Fruit fly (Drosophila melanogaster) whole organism, embryonic: ENCODE results near the gene CNPYb.

Experiments used
- C15 ChIP-seq: fragments of 200-800 bp; sonication (Bioruptor generic); IDR thresholded peaks from 3 replicates; pipeline ENCODE4 v1.3.6; 2022; ENCODE audit warnings: missing biosample characterization, missing genetic modification characterization
- CG10147 ChIP-seq: fragments of 200-800 bp; sonication (Bioruptor generic); optimal IDR thresholded peaks from 2 replicates; lab custom pipeline; 2019; ENCODE audit warnings: missing biosample characterization, mild to moderate bottlenecking, missing genetic modification characterization, moderate library complexity
- CG11560 ChIP-seq: fragments of 200-800 bp; sonication (Bioruptor generic); IDR thresholded peaks from 3 replicates; pipeline ENCODE4 v1.3.6; 2022; ENCODE audit warnings: missing biosample characterization, missing genetic modification characterization
- CG12104 ChIP-seq: fragments of 200-800 bp; sonication (Bioruptor generic); optimal IDR thresholded peaks from 3 replicates; lab custom pipeline; 2016; ENCODE audit warnings: missing biosample characterization, missing genetic modification characterization
- CG15479 ChIP-seq: fragments of 200-800 bp; sonication (Bioruptor generic); optimal IDR thresholded peaks from 3 replicates; lab custom pipeline; 2019; ENCODE audit warnings: missing biosample characterization, mild to moderate bottlenecking, missing genetic modification characterization, moderate library complexity
- CG15601 ChIP-seq: fragments of 200-800 bp; sonication (Bioruptor generic); optimal IDR thresholded peaks from 3 replicates; lab custom pipeline; 2019; ENCODE audit warnings: missing biosample characterization, mild to moderate bottlenecking, missing genetic modification characterization, moderate library complexity
- CG17361 ChIP-seq: fragments of 200-800 bp; sonication (Bioruptor generic); IDR thresholded peaks from 3 replicates; pipeline ENCODE4 v1.3.6; 2022; ENCODE audit warnings: missing biosample characterization, missing genetic modification characterization
- CG18011 ChIP-seq: fragments of 200-800 bp; sonication (Bioruptor generic); optimal IDR thresholded peaks from 2 replicates; lab custom pipeline; 2017; ENCODE audit warnings: missing biosample characterization, missing genetic modification characterization, mild to moderate bottlenecking, moderate library complexity, missing genotype
- CG18476 ChIP-seq: fragments of 200-800 bp; sonication (Bioruptor generic); optimal IDR thresholded peaks from 2 replicates; lab custom pipeline; 2016; ENCODE audit warnings: missing biosample characterization, mild to moderate bottlenecking, missing genetic modification characterization
- CG6254 ChIP-seq: fragments of 200-800 bp; sonication (Bioruptor generic); optimal IDR thresholded peaks from 3 replicates; lab custom pipeline; 2017; ENCODE audit warnings: mild to moderate bottlenecking, missing biosample characterization, missing genetic modification reagents, missing genetic modification characterization
- CG7372 ChIP-seq: fragments of 200-800 bp; sonication (Bioruptor generic); IDR thresholded peaks from 2 replicates; pipeline ENCODE4 v1.3.6; 2022; ENCODE audit warnings: missing biosample characterization, missing genetic modification characterization
- CG8359 ChIP-seq: fragments of 200-800 bp; sonication (Bioruptor generic); optimal IDR thresholded peaks from 2 replicates; lab custom pipeline; 2017; ENCODE audit warnings: missing biosample characterization, mild to moderate bottlenecking, missing genetic modification characterization, borderline replicate concordance
- CG9215 ChIP-seq: fragments of 200-800 bp; sonication (Bioruptor generic); IDR thresholded peaks from 2 replicates; pipeline ENCODE4 v1.3.6; 2022; ENCODE audit warnings: missing biosample characterization, missing genetic modification characterization
- CG9817 ChIP-seq: fragments of 200-800 bp; sonication (Bioruptor generic); optimal IDR thresholded peaks from 2 replicates; lab custom pipeline; 2018; ENCODE audit warnings: missing biosample characterization, mild to moderate bottlenecking, missing genetic modification characterization, moderate library complexity
- CG9876 ChIP-seq: fragments of 200-800 bp; sonication (Bioruptor generic); optimal IDR thresholded peaks from 2 replicates; lab custom pipeline; 2016; ENCODE audit warnings: missing biosample characterization, missing genetic modification characterization
- CoRest ChIP-seq: fragments of 200-800 bp; sonication (Bioruptor generic); optimal IDR thresholded peaks from 3 replicates; lab custom pipeline; 2018; ENCODE audit warnings: missing biosample characterization, mild to moderate bottlenecking, missing genetic modification characterization, moderate library complexity
- D19A ChIP-seq: fragments of 200-800 bp; optimal IDR thresholded peaks from 3 replicates; lab custom pipeline; 2019; ENCODE audit warnings: missing biosample characterization, mild to moderate bottlenecking, missing genetic modification characterization, moderate library complexity
- Dbx ChIP-seq: fragments of 200-800 bp; sonication (Bioruptor generic); IDR thresholded peaks from 3 replicates; pipeline ENCODE4 v1.3.6; 2022; ENCODE audit warnings: missing biosample characterization, missing genetic modification characterization
- Fer3 ChIP-seq: fragments of 200-800 bp; sonication (Bioruptor generic); optimal IDR thresholded peaks from 2 replicates; lab custom pipeline; 2018; ENCODE audit warnings: missing biosample characterization, mild to moderate bottlenecking, missing genetic modification characterization, moderate library complexity
- H2.0 ChIP-seq: fragments of 200-800 bp; sonication (Bioruptor generic); IDR thresholded peaks from 2 replicates; pipeline ENCODE4 v1.3.6; 2022; ENCODE audit warnings: missing biosample characterization, missing genetic modification characterization
- Hand ChIP-seq: fragments of 200-800 bp; sonication (Bioruptor generic); optimal IDR thresholded peaks from 2 replicates; lab custom pipeline; 2017; ENCODE audit warnings: mild to moderate bottlenecking, missing biosample characterization, missing genetic modification reagents, missing genetic modification characterization
- Hr51 ChIP-seq, 2 experiments: fragments of 200-800 bp; sonication (Bioruptor generic); optimal IDR thresholded peaks; 2 replicates in 1 of 2; 3 replicates in 1 of 2; lab custom pipeline; 2016 to 2018; ENCODE audit warnings: missing biosample characterization in 2 of 2, missing genetic modification characterization in 2 of 2, mild to moderate bottlenecking in 1 of 2, moderate library complexity in 1 of 2
- NK7.1 ChIP-seq: fragments of 200-800 bp; sonication (Bioruptor generic); optimal IDR thresholded peaks from 3 replicates; lab custom pipeline; 2016; ENCODE audit warnings: missing biosample characterization, missing genetic modification characterization
- Opbp ChIP-seq: fragments of 200-800 bp; sonication (Bioruptor generic); IDR thresholded peaks from 3 replicates; pipeline ENCODE4 v1.3.6; 2022; ENCODE audit warnings: missing biosample characterization, missing genetic modification characterization; ENCODE audit not compliant: partially characterized antibody
- Trl ChIP-seq, 3 experiments: fragments of >200 bp in 2 of 3; fragments of 200-800 bp in 1 of 3; sonication (Bioruptor generic) in 1 of 3; optimal IDR thresholded peaks; 2 replicates in 1 of 3; 3 replicates in 2 of 3; lab custom pipeline; 2016 to 2017; ENCODE audit warnings: missing biosample characterization in 1 of 3, missing genetic modification characterization in 1 of 3
- abd-A ChIP-seq: fragments of 200-800 bp; sonication (Bioruptor generic); optimal IDR thresholded peaks from 3 replicates; lab custom pipeline; 2019; ENCODE audit warnings: missing biosample characterization, mild to moderate bottlenecking, missing genetic modification characterization, moderate library complexity
- bsh ChIP-seq, 2 experiments: fragments of 200-800 bp; sonication (Bioruptor generic); optimal IDR thresholded peaks; 2 replicates each; lab custom pipeline; 2017 to 2018; ENCODE audit warnings: mild to moderate bottlenecking in 2 of 2, missing biosample characterization in 2 of 2, missing genetic modification characterization in 2 of 2, moderate library complexity in 1 of 2
- chm ChIP-seq: fragments of 200-800 bp; sonication (Bioruptor generic); IDR thresholded peaks from 2 replicates; pipeline ENCODE4 v1.3.6; 2022; ENCODE audit warnings: missing biosample characterization, missing genetic modification characterization
- crol ChIP-seq: fragments of 200-800 bp; sonication (Bioruptor generic); IDR thresholded peaks from 2 replicates; pipeline ENCODE4 v1.3.6; 2022; ENCODE audit warnings: missing biosample characterization, missing genetic modification characterization
- gce ChIP-seq: fragments of 200-800 bp; sonication (Bioruptor generic); IDR thresholded peaks from 3 replicates; pipeline ENCODE4 v1.3.6; 2022; ENCODE audit warnings: missing biosample characterization, missing genetic modification characterization
- gt ChIP-seq: fragments of 200-800 bp; sonication (Bioruptor generic); IDR thresholded peaks from 2 replicates; pipeline ENCODE4 v1.3.6; 2022; ENCODE audit warnings: missing biosample characterization, missing genetic modification characterization
- klu ChIP-seq: fragments of 200-800 bp; sonication (Bioruptor generic); IDR thresholded peaks from 2 replicates; pipeline ENCODE4 v1.3.6; 2022; ENCODE audit warnings: missing biosample characterization, missing genetic modification characterization
- lov ChIP-seq, 2 experiments: fragments of 200-800 bp in 1 of 2; fragments of >200 bp in 1 of 2; sonication (Bioruptor generic) in 1 of 2; IDR thresholded peaks in 1 of 2; optimal IDR thresholded peaks in 1 of 2; 2 replicates in 1 of 2; 3 replicates in 1 of 2; pipeline versions ENCODE4 v1.3.6 to Lab custom; 2017 to 2022; ENCODE audit warnings: missing biosample characterization in 1 of 2, missing genetic modification characterization in 1 of 2
- nerfin-1 ChIP-seq: fragments of 200-800 bp; sonication (Bioruptor generic); optimal IDR thresholded peaks from 3 replicates; lab custom pipeline; 2019; ENCODE audit warnings: missing biosample characterization, mild to moderate bottlenecking, missing genetic modification characterization, moderate library complexity
- pan ChIP-seq, 4 experiments: fragments of >200 bp in 3 of 4; fragments of 200-800 bp in 1 of 4; sonication (Bioruptor generic) in 1 of 4; optimal IDR thresholded peaks in 3 of 4; IDR thresholded peaks in 1 of 4; 2 replicates each; pipeline versions ENCODE4 v1.3.6 to Lab custom; 2017 to 2022; ENCODE audit warnings: missing biosample characterization in 2 of 4, missing genetic modification characterization in 2 of 4, mixed read lengths in 1 of 4
- pb ChIP-seq: fragments of 200-800 bp; sonication (Bioruptor generic); optimal IDR thresholded peaks from 3 replicates; lab custom pipeline; 2016; ENCODE audit warnings: missing biosample characterization, missing genetic modification characterization
- pho ChIP-seq: fragments of 200-800 bp; sonication (Bioruptor generic); optimal IDR thresholded peaks from 2 replicates; lab custom pipeline; 2016; ENCODE audit warnings: missing biosample characterization, missing genetic modification characterization
- pzg ChIP-seq: fragments of 200-800 bp; sonication (Bioruptor generic); optimal IDR thresholded peaks from 3 replicates; lab custom pipeline; 2018; ENCODE audit warnings: missing biosample characterization, mild to moderate bottlenecking, missing genetic modification characterization, moderate library complexity
- scrt ChIP-seq: fragments of 200-800 bp; sonication (Bioruptor generic); optimal IDR thresholded peaks from 2 replicates; lab custom pipeline; 2018; ENCODE audit warnings: missing biosample characterization, mild to moderate bottlenecking, missing genetic modification characterization, moderate library complexity
- sens ChIP-seq: fragments of 200-800 bp; sonication (Bioruptor generic); peaks from one replicate; lab custom pipeline; 2016; ENCODE audit warnings: missing biosample characterization, missing genetic modification characterization
- sob ChIP-seq: fragments of 200-800 bp; sonication (Bioruptor generic); IDR thresholded peaks from 2 replicates; pipeline ENCODE4 v1.3.6; 2022; ENCODE audit warnings: missing biosample characterization, missing genetic modification characterization
- ssp ChIP-seq: fragments of 200-800 bp; sonication (Bioruptor generic); IDR thresholded peaks from 2 replicates; pipeline ENCODE4 v1.3.6; 2022; ENCODE audit warnings: missing biosample characterization, missing genetic modification characterization
- tin ChIP-seq: fragments of 200-800 bp; sonication (Bioruptor generic); optimal IDR thresholded peaks from 3 replicates; lab custom pipeline; 2016; ENCODE audit warnings: missing biosample characterization, missing genetic modification characterization
- trem ChIP-seq: fragments of 200-800 bp; optimal IDR thresholded peaks from 3 replicates; lab custom pipeline; 2019; ENCODE audit warnings: missing biosample characterization, mild to moderate bottlenecking, missing genetic modification characterization, moderate library complexity
- wek ChIP-seq: fragments of 200-800 bp; sonication (Bioruptor generic); optimal IDR thresholded peaks from 3 replicates; lab custom pipeline; 2018; ENCODE audit warnings: missing biosample characterization, mild to moderate bottlenecking, missing genetic modification characterization, moderate library complexity
- wor ChIP-seq: fragments of 200-800 bp; sonication (Bioruptor generic); IDR thresholded peaks from 2 replicates; pipeline ENCODE4 v1.3.6; 2022; ENCODE audit warnings: missing biosample characterization, missing genetic modification characterization
- zen2 ChIP-seq: fragments of 200-800 bp; sonication (Bioruptor generic); IDR thresholded peaks from 3 replicates; pipeline ENCODE4 v1.3.6; 2022; ENCODE audit warnings: missing biosample characterization, missing genetic modification characterization; ENCODE audit not compliant: partially characterized antibody
- zfh1 ChIP-seq: fragments of 200-800 bp; sonication (Bioruptor generic); IDR thresholded peaks from 3 replicates; pipeline ENCODE4 v1.3.6; 2022; ENCODE audit warnings: missing biosample characterization, missing genetic modification characterization

The CNPYb gene

DNA sequence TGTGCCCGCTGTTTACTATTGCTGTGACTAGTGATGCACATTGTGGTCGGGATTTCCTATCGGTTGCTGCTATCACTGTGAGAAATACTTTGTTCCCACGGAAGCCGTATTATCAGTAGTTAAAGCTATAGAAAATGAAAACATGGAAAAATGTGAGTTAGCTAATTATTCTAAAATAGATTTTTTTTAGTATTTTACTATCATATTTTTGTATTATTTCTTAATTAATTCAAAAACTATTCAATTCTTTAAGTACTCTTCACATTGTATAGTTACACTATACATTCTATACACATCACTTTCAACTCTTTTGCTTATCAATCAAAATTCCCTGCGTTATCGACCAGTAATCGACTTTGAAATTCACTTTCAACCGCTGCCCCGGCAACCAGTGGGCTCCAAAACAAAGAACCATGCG, 1.7 kb upstream of the CNPYb start, which contains the start of the genes Naxd and CG14079 (continued):
- TF ChIP-seq chm (GFP tag; lab: Robert Waterston, UW) (0 out of 2 replicates have a peak, but pooled peaks have one; percentile 21), tin (GFP tag; lab: Kevin White, UChicago) (peak; percentile 37), Trl (optimal IDR thresholded peaks at IDR 0.05; lab: Kevin White, UChicago) (no peak), Trl (GFP tag; optimal IDR thresholded peaks at IDR 0.05; lab: Kevin White, UChicago) (peak; percentile 26), CG8359 (GFP tag; lab: Kevin White, UChicago) (no peak), nerfin-1 (tag; lab: Kevin White, UChicago) (no peak), D19A (tag; lab: Kevin White, UChicago) (peak; percentile 55), klu (GFP tag; lab: Robert Waterston, UW) (peak; percentile 31; the same call in 1 of the 2 replicates), CG7372 (GFP tag; lab: Robert Waterston, UW) (no peak), CG11560 (tag; lab: Robert Waterston, UW) (0 out of 3 replicates have a peak, but pooled peaks have one; percentile 31), pan (optimal IDR thresholded peaks at IDR 0.05; lab: Kevin White, UChicago) (no peak), pan (GFP tag; optimal IDR thresholded peaks at IDR 0.05 in 1 of 2, IDR thresholded peaks at IDR 0.05 in 1 of 2) (peak in 1 of 2 experiments; percentile 76), zfh1 (GFP tag; lab: Robert Waterston, UW) (peak; percentile 55; the same call in 2 of the 3 replicates), CoRest (tag; lab: Kevin White, UChicago) (peak; percentile 84), NK7.1 (no peak), pho (GFP tag; lab: Kevin White, UChicago) (no peak), Hr51 (GFP tag; optimal IDR thresholded peaks at IDR 0.05; lab: Kevin White, UChicago) (peak in 1 of 2 experiments; percentile 71), pzg (peak; percentile 24), trem (peak; percentile 27), Dbx (0 out of 3 replicates have a peak, but pooled peaks have one; percentile 17), lov (optimal IDR thresholded peaks at IDR 0.05; lab: Kevin White, UChicago) (no peak), lov (GFP tag; IDR thresholded peaks at IDR 0.05; lab: Robert Waterston, UW) (0 out of 3 replicates have a peak, but pooled peaks have one; percentile 17), gce (0 out of 3 replicates have a peak, but pooled peaks have one; percentile 25), ssp (GFP tag; lab: Robert Waterston, UW) (peak; percentile 89), sob (GFP tag; lab: Robert Waterston, UW) (peak; percentile 49; the same call in 1 of the 2 replicates), wek (GFP tag; lab: Kevin White, UChicago) (no peak), H2.0 (GFP tag; lab: Robert Waterston, UW) (peak; percentile 77), zen2 (GFP tag; lab: Robert Waterston, UW) (no peak), wor (GFP tag; lab: Robert Waterston, UW) (no peak), CG9817 (tag; lab: Kevin White, UChicago) (peak; percentile 78), CG10147 (GFP tag; lab: Kevin White, UChicago) (no peak), CG6254 (GFP tag; lab: Kevin White, UChicago) (no peak), CG15601 (tag; lab: Kevin White, UChicago) (peak; percentile 100), CG18011 (GFP tag; lab: Kevin White, UChicago) (peak; percentile 28), sens (GFP tag; lab: Kevin White, UChicago) (peak; percentile 79), CG12104 (GFP tag; lab: Kevin White, UChicago) (no peak), C15 (no peak), CG9215 (no peak), pb (no peak), bsh (GFP tag; optimal IDR thresholded peaks at IDR 0.05; lab: Kevin White, UChicago) (peak in 1 of 2 experiments; percentile 78), gt (GFP tag; lab: Robert Waterston, UW) (0 out of 2 replicates have a peak, but pooled peaks have one; percentile 10), Hand (no peak), CG17361 (peak; percentile 55; the same call in 1 of the 3 replicates), CG9876 (GFP tag; lab: Kevin White, UChicago) (no peak), Opbp (GFP tag; lab: Robert Waterston, UW) (no peak), CG15479 (GFP tag; lab: Kevin White, UChicago) (no peak), Fer3 (tag; lab: Kevin White, UChicago) (peak; percentile 40), abd-A (tag; lab: Kevin White, UChicago) (no peak), scrt (no peak), CG18476 (no peak), crol (GFP tag; lab: Robert Waterston, UW) (no peak)
